Fruit fly (Drosophila melanogaster) whole organism, embryonic: ENCODE results near the gene CG12017.
A peak's percentile ranks its signal among the peaks of the same experiment; 100 is the strongest.

Experiments used
- BtbVII ChIP-seq: fragments of 200-800 bp; sonication (Bioruptor generic); optimal IDR thresholded peaks from 3 replicates; lab custom pipeline; 2017; ENCODE audit warnings: missing biosample characterization, mild to moderate bottlenecking, missing genetic modification characterization
- CG11085 ChIP-seq: fragments of 200-800 bp; sonication (Bioruptor generic); IDR thresholded peaks from 2 replicates; pipeline ENCODE4 v1.3.6; 2022; ENCODE audit warnings: missing biosample characterization, missing genetic modification characterization
- CG11093 ChIP-seq: fragments of 200-800 bp; sonication (Bioruptor generic); IDR thresholded peaks from 3 replicates; pipeline ENCODE4 v1.3.6; 2022; ENCODE audit warnings: missing biosample characterization, missing genetic modification characterization
- CG11247 ChIP-seq: fragments of 200-800 bp; sonication (Bioruptor generic); IDR thresholded peaks from 2 replicates; pipeline ENCODE4 v1.3.6; 2022; ENCODE audit warnings: missing biosample characterization, missing genetic modification characterization
- CG11696 ChIP-seq: fragments of 200-800 bp; sonication (Bioruptor generic); IDR thresholded peaks from 2 replicates; pipeline ENCODE4 v1.3.6; 2022; ENCODE audit warnings: missing biosample characterization, missing genetic modification characterization
- CG13775 ChIP-seq: fragments of 200-800 bp; sonication (Bioruptor generic); optimal IDR thresholded peaks from 3 replicates; lab custom pipeline; 2017; ENCODE audit warnings: missing biosample characterization, mild to moderate bottlenecking, missing genetic modification characterization
- CG16813 ChIP-seq: fragments of 200-800 bp; sonication (Bioruptor generic); IDR thresholded peaks from 3 replicates; pipeline ENCODE4 v1.3.6; 2022; ENCODE audit warnings: missing biosample characterization, missing genetic modification characterization; ENCODE audit not compliant: partially characterized antibody
- CG1832 ChIP-seq: fragments of 200-800 bp; sonication (Bioruptor generic); optimal IDR thresholded peaks from 2 replicates; lab custom pipeline; 2017; ENCODE audit warnings: missing biosample characterization, mild to moderate bottlenecking, missing genetic modification characterization, inconsistent platforms
- CG18599 ChIP-seq: fragments of 200-800 bp; sonication (Bioruptor generic); optimal IDR thresholded peaks from 3 replicates; lab custom pipeline; 2017; ENCODE audit warnings: missing biosample characterization, missing genetic modification characterization, mild to moderate bottlenecking, moderate library complexity, missing genetic modification reagents
- CG32532 ChIP-seq: fragments of 200-800 bp; sonication (Bioruptor generic); IDR thresholded peaks from 2 replicates; pipeline ENCODE4 v1.3.6; 2022; ENCODE audit warnings: missing biosample characterization, missing genetic modification characterization
- CG4424 ChIP-seq: fragments of 200-800 bp; sonication (Bioruptor generic); optimal IDR thresholded peaks from 3 replicates; lab custom pipeline; 2016; ENCODE audit warnings: missing biosample characterization, missing genetic modification characterization
- CG4820 ChIP-seq: fragments of 200-800 bp; sonication (Bioruptor generic); optimal IDR thresholded peaks from 3 replicates; lab custom pipeline; 2016; ENCODE audit warnings: missing biosample characterization, missing genetic modification characterization
- CG9215 ChIP-seq: fragments of 200-800 bp; sonication (Bioruptor generic); IDR thresholded peaks from 2 replicates; pipeline ENCODE4 v1.3.6; 2022; ENCODE audit warnings: missing biosample characterization, missing genetic modification characterization
- CG9609 ChIP-seq: fragments of 200-800 bp; sonication (Bioruptor generic); optimal IDR thresholded peaks from 3 replicates; lab custom pipeline; 2016; ENCODE audit warnings: missing biosample characterization, missing genetic modification characterization
- CkIIα-i1 ChIP-seq: fragments of 200-800 bp; sonication (Bioruptor generic); IDR thresholded peaks from 2 replicates; pipeline ENCODE4 v1.3.6; 2022; ENCODE audit warnings: missing biosample characterization, missing genetic modification characterization
- Drgx ChIP-seq: fragments of 200-800 bp; sonication (Bioruptor generic); IDR thresholded peaks from 2 replicates; pipeline ENCODE4 v1.3.6; 2022; ENCODE audit warnings: missing biosample characterization, missing genetic modification characterization
- HmgD ChIP-seq: fragments of 200-800 bp; sonication (Bioruptor generic); optimal IDR thresholded peaks from 3 replicates; lab custom pipeline; 2016; ENCODE audit warnings: missing biosample characterization, missing genetic modification characterization
- Mrtf ChIP-seq: fragments of 200-800 bp; sonication (Bioruptor generic); IDR thresholded peaks from 3 replicates; pipeline ENCODE4 v1.3.6; 2022; ENCODE audit warnings: missing biosample characterization, missing genetic modification characterization
- NK7.1 ChIP-seq: fragments of 200-800 bp; sonication (Bioruptor generic); optimal IDR thresholded peaks from 3 replicates; lab custom pipeline; 2016; ENCODE audit warnings: missing biosample characterization, missing genetic modification characterization
- Poxn ChIP-seq: fragments of 200-800 bp; sonication (Bioruptor generic); IDR thresholded peaks from 2 replicates; pipeline ENCODE4 v1.3.6; 2022; ENCODE audit warnings: missing biosample characterization, missing genetic modification characterization
- Sin3A ChIP-seq: fragments of >200 bp; optimal IDR thresholded peaks from 2 replicates; lab custom pipeline; 2018
- Sox100B ChIP-seq: fragments of 200-800 bp; sonication (Bioruptor generic); optimal IDR thresholded peaks from 3 replicates; lab custom pipeline; 2018; ENCODE audit warnings: missing biosample characterization, mild to moderate bottlenecking, missing genetic modification characterization
- ab ChIP-seq: fragments of 200-800 bp; sonication (Bioruptor generic); optimal IDR thresholded peaks from 2 replicates; lab custom pipeline; 2016; ENCODE audit warnings: missing biosample characterization, missing genetic modification characterization
- abd-A ChIP-seq: fragments of 200-800 bp; sonication (Bioruptor generic); optimal IDR thresholded peaks from 3 replicates; lab custom pipeline; 2019; ENCODE audit warnings: missing biosample characterization, mild to moderate bottlenecking, missing genetic modification characterization, moderate library complexity
- bsh ChIP-seq, 2 experiments: fragments of 200-800 bp; sonication (Bioruptor generic); optimal IDR thresholded peaks; 2 replicates each; lab custom pipeline; 2017 to 2018; ENCODE audit warnings: mild to moderate bottlenecking in 2 of 2, missing biosample characterization in 2 of 2, missing genetic modification characterization in 2 of 2, moderate library complexity in 1 of 2
- chm ChIP-seq: fragments of 200-800 bp; sonication (Bioruptor generic); IDR thresholded peaks from 2 replicates; pipeline ENCODE4 v1.3.6; 2022; ENCODE audit warnings: missing biosample characterization, missing genetic modification characterization
- corto ChIP-seq: fragments of 200-800 bp; sonication (Bioruptor generic); optimal IDR thresholded peaks from 2 replicates; lab custom pipeline; 2016; ENCODE audit warnings: missing biosample characterization, mild to moderate bottlenecking, missing genetic modification characterization, moderate library complexity
- ems ChIP-seq: fragments of 200-800 bp; sonication (Bioruptor generic); optimal IDR thresholded peaks from 3 replicates; lab custom pipeline; 2016; ENCODE audit warnings: missing biosample characterization, missing genetic modification characterization
- gcm ChIP-seq: fragments of 200-800 bp; sonication (Bioruptor generic); optimal IDR thresholded peaks from 2 replicates; lab custom pipeline; 2019; ENCODE audit warnings: missing biosample characterization, mild to moderate bottlenecking, missing genetic modification characterization, moderate library complexity
- gem ChIP-seq: fragments of 200-800 bp; sonication (Bioruptor generic); optimal IDR thresholded peaks from 2 replicates; lab custom pipeline; 2019; ENCODE audit warnings: missing biosample characterization, mild to moderate bottlenecking, missing genetic modification characterization, moderate library complexity
- h ChIP-seq: fragments of >200 bp; optimal IDR thresholded peaks from 2 replicates; lab custom pipeline; 2017
- ken ChIP-seq: fragments of 200-800 bp; sonication (Bioruptor generic); IDR thresholded peaks from 3 replicates; pipeline ENCODE4 v1.3.6; 2022; ENCODE audit warnings: missing biosample characterization, missing genetic modification characterization
- kni ChIP-seq: fragments of 200-800 bp; sonication (Bioruptor generic); optimal IDR thresholded peaks from 3 replicates; lab custom pipeline; 2017; ENCODE audit warnings: mild to moderate bottlenecking, missing biosample characterization, missing genetic modification reagents, missing genetic modification characterization
- lbe ChIP-seq: fragments of 200-800 bp; sonication (Bioruptor generic); optimal IDR thresholded peaks from 2 replicates; lab custom pipeline; 2016; ENCODE audit warnings: missing biosample characterization, mild to moderate bottlenecking, missing genetic modification characterization
- mam ChIP-seq: fragments of 200-800 bp; sonication (Bioruptor generic); optimal IDR thresholded peaks from 3 replicates; lab custom pipeline; 2016; ENCODE audit warnings: missing biosample characterization, missing genetic modification characterization
- nom ChIP-seq: fragments of 200-800 bp; sonication (Bioruptor generic); optimal IDR thresholded peaks from 2 replicates; lab custom pipeline; 2017; ENCODE audit warnings: missing biosample characterization, missing genetic modification characterization, mild to moderate bottlenecking, moderate library complexity, missing genetic modification reagents
- pan ChIP-seq, 4 experiments: fragments of >200 bp in 3 of 4; fragments of 200-800 bp in 1 of 4; sonication (Bioruptor generic) in 1 of 4; optimal IDR thresholded peaks in 3 of 4; IDR thresholded peaks in 1 of 4; 2 replicates each; pipeline versions ENCODE4 v1.3.6 to Lab custom; 2017 to 2022; ENCODE audit warnings: missing biosample characterization in 2 of 4, missing genetic modification characterization in 2 of 4, mixed read lengths in 1 of 4
- peb ChIP-seq: fragments of 200-800 bp; sonication (Bioruptor generic); IDR thresholded peaks from 2 replicates; pipeline ENCODE4 v1.3.6; 2022; ENCODE audit warnings: missing biosample characterization, missing genetic modification characterization
- pum ChIP-seq: fragments of 200-800 bp; sonication (Bioruptor generic); optimal IDR thresholded peaks from 2 replicates; lab custom pipeline; 2016; ENCODE audit warnings: missing biosample characterization, missing genetic modification characterization
- sens ChIP-seq: fragments of 200-800 bp; sonication (Bioruptor generic); peaks from one replicate; lab custom pipeline; 2016; ENCODE audit warnings: missing biosample characterization, missing genetic modification characterization
- slbo ChIP-seq: fragments of 200-800 bp; sonication (Bioruptor generic); IDR thresholded peaks from 2 replicates; pipeline ENCODE4 v1.3.6; 2022; ENCODE audit warnings: missing biosample characterization, missing genetic modification characterization
- trem ChIP-seq: fragments of 200-800 bp; optimal IDR thresholded peaks from 3 replicates; lab custom pipeline; 2019; ENCODE audit warnings: missing biosample characterization, mild to moderate bottlenecking, missing genetic modification characterization, moderate library complexity
- vvl ChIP-seq: fragments of 200-800 bp; sonication (Bioruptor generic); IDR thresholded peaks from 2 replicates; pipeline ENCODE4 v1.3.6; 2022; ENCODE audit warnings: missing biosample characterization, missing genetic modification characterization
- zfh1 ChIP-seq: fragments of 200-800 bp; sonication (Bioruptor generic); IDR thresholded peaks from 3 replicates; pipeline ENCODE4 v1.3.6; 2022; ENCODE audit warnings: missing biosample characterization, missing genetic modification characterization

CG12017 gene

dm6 chr3L:3242121-3243083 is 37.6 kb upstream of the CG12017 start:
- TF ChIP-seq chm (no peak), BtbVII (GFP tag; lab: Kevin White, UChicago) (no peak), gcm (GFP tag; lab: Kevin White, UChicago) (no peak), sens (GFP tag; lab: Kevin White, UChicago) (peak; percentile 6), Mrtf (GFP tag; lab: Robert Waterston, UW) (no peak), CkIIα-i1 (GFP tag; lab: Robert Waterston, UW) (no peak), trem (tag; lab: Kevin White, UChicago) (no peak), CG4424 (GFP tag; lab: Kevin White, UChicago) (no peak), CG32532 (GFP tag; lab: Robert Waterston, UW) (no peak), ems (GFP tag; lab: Kevin White, UChicago) (no peak), corto (GFP tag; lab: Kevin White, UChicago) (peak; percentile 18), HmgD (GFP tag; lab: Kevin White, UChicago) (no peak), NK7.1 (GFP tag; lab: Kevin White, UChicago) (no peak), CG11696 (no peak), nom (peak; percentile 5), zfh1 (GFP tag; lab: Robert Waterston, UW) (no peak), CG9215 (GFP tag; lab: Robert Waterston, UW) (no peak), Sin3A (no peak), CG11085 (no peak), pum (GFP tag; lab: Kevin White, UChicago) (no peak), CG16813 (GFP tag; lab: Robert Waterston, UW) (0 out of 3 replicates have a peak, but pooled peaks have one; percentile 27), slbo (no peak), mam (no peak), CG11247 (GFP tag; lab: Robert Waterston, UW) (no peak), pan (optimal IDR thresholded peaks at IDR 0.05; lab: Kevin White, UChicago) (no peak), pan (GFP tag; optimal IDR thresholded peaks at IDR 0.05 in 1 of 2, IDR thresholded peaks at IDR 0.05 in 1 of 2) (no peak), CG11093 (GFP tag; lab: Robert Waterston, UW) (no peak), kni (GFP tag; lab: Kevin White, UChicago) (no peak)

dm6 chr3L:3244244-3245144 is 35.5 kb upstream of the CG12017 start, which contains the start of gene CG12078:
Gene CG12078, minus strand, starts transcription at chr3L:3244294.
- TF ChIP-seq Sox100B (GFP tag; lab: Kevin White, UChicago), result no peak
- no peak for TF ChIP-seq ab (GFP tag; lab: Kevin White, UChicago)
- no peak for TF ChIP-seq Poxn
- TF ChIP-seq gem (tag; lab: Kevin White, UChicago), result no peak
- no peak for TF ChIP-seq h (lab: Kevin White, UChicago)
- TF ChIP-seq CG1832 (GFP tag; lab: Kevin White, UChicago), result no peak
- no peak for TF ChIP-seq abd-A (tag; lab: Kevin White, UChicago)
- TF ChIP-seq ken, result no peak
- TF ChIP-seq, all 482 proteins: peak for 0

- TF ChIP-seq CG18599, result no peak
- peak; percentile 22 for TF ChIP-seq corto (GFP tag; lab: Kevin White, UChicago)
- no peak for TF ChIP-seq vvl
- no peak for TF ChIP-seq peb (GFP tag; lab: Robert Waterston, UW)
- TF ChIP-seq Drgx (GFP tag; lab: Robert Waterston, UW), result 0 out of 2 replicates have a peak, but pooled peaks have one; percentile 15
- TF ChIP-seq bsh (GFP tag; optimal IDR thresholded peaks at IDR 0.05; lab: Kevin White, UChicago), result peak in 1 of 2 experiments; percentile 64
- TF ChIP-seq nom, result peak; percentile 94
- no peak for TF ChIP-seq CG4820 (GFP tag; lab: Kevin White, UChicago)
- TF ChIP-seq lbe (GFP tag; lab: Kevin White, UChicago), result peak; percentile 51
- TF ChIP-seq CG13775 (GFP tag; lab: Kevin White, UChicago), result no peak
- TF ChIP-seq CG9609 (GFP tag; lab: Kevin White, UChicago), result no peak
Measured at dm6 chr3L:3245189-3245588, 34.9 kb upstream of the CG12017 start.
